Fruit fly (Drosophila melanogaster) whole organism, embryonic: ENCODE results near the gene CG7945.
A peak's percentile ranks its signal among the peaks of the same experiment; 100 is the strongest.

ENCODE experiments used
- Adf1 ChIP-seq: fragments of 200-800 bp; sonication (Bioruptor generic); IDR thresholded peaks from 2 replicates; pipeline ENCODE4 v1.3.6; 2022; ENCODE audit warnings: missing biosample characterization, missing genetic modification characterization
- Antp ChIP-seq: fragments of 200-800 bp; sonication (Bioruptor generic); optimal IDR thresholded peaks from 3 replicates; lab custom pipeline; 2016; ENCODE audit warnings: missing biosample characterization, missing genetic modification characterization
- Asciz ChIP-seq: fragments of 200-800 bp; sonication (Bioruptor generic); optimal IDR thresholded peaks from 2 replicates; lab custom pipeline; 2017; ENCODE audit warnings: missing biosample characterization, mild to moderate bottlenecking, missing genetic modification characterization, missing genetic modification reagents
- Atf6 ChIP-seq: fragments of 200-800 bp; sonication (Bioruptor generic); IDR thresholded peaks from 2 replicates; pipeline ENCODE4 v1.3.6; 2022; ENCODE audit warnings: missing biosample characterization, missing genetic modification characterization
- CG10462 ChIP-seq: fragments of 200-800 bp; sonication (Bioruptor generic); optimal IDR thresholded peaks from 2 replicates; lab custom pipeline; 2016; ENCODE audit warnings: missing biosample characterization, missing genetic modification characterization
- CG12104 ChIP-seq: fragments of 200-800 bp; sonication (Bioruptor generic); optimal IDR thresholded peaks from 3 replicates; lab custom pipeline; 2016; ENCODE audit warnings: missing biosample characterization, missing genetic modification characterization
- CG12942 ChIP-seq: fragments of 200-800 bp; sonication (Bioruptor generic); optimal IDR thresholded peaks from 3 replicates; lab custom pipeline; 2016; ENCODE audit warnings: missing biosample characterization, missing genetic modification characterization
- CG13296 ChIP-seq: fragments of 200-800 bp; sonication (Bioruptor generic); optimal IDR thresholded peaks from 3 replicates; lab custom pipeline; 2018; ENCODE audit warnings: missing biosample characterization, mild to moderate bottlenecking, missing genetic modification characterization
- CG13424 ChIP-seq: fragments of 200-800 bp; sonication (Bioruptor generic); optimal IDR thresholded peaks from 2 replicates; lab custom pipeline; 2019; ENCODE audit warnings: missing biosample characterization, mild to moderate bottlenecking, missing genetic modification characterization, moderate library complexity
- CG14441 ChIP-seq: fragments of 200-800 bp; sonication (Bioruptor generic); IDR thresholded peaks from 2 replicates; pipeline ENCODE4 v1.3.6; 2022; ENCODE audit warnings: missing biosample characterization, missing genetic modification characterization
- CG1603 ChIP-seq: fragments of 200-800 bp; sonication (Bioruptor generic); optimal IDR thresholded peaks from 2 replicates; lab custom pipeline; 2019; ENCODE audit warnings: missing biosample characterization, mild to moderate bottlenecking, missing genetic modification characterization, moderate library complexity
- CG17829 ChIP-seq: fragments of 200-800 bp; optimal IDR thresholded peaks from 2 replicates; lab custom pipeline; 2019; ENCODE audit warnings: missing biosample characterization, mild to moderate bottlenecking, missing genetic modification characterization, moderate library complexity
- CG18476 ChIP-seq: fragments of 200-800 bp; sonication (Bioruptor generic); optimal IDR thresholded peaks from 2 replicates; lab custom pipeline; 2016; ENCODE audit warnings: missing biosample characterization, mild to moderate bottlenecking, missing genetic modification characterization
- CG2120 ChIP-seq: fragments of 200-800 bp; sonication (Bioruptor generic); optimal IDR thresholded peaks from 3 replicates; lab custom pipeline; 2016; ENCODE audit warnings: missing biosample characterization, missing genetic modification characterization
- CG2875 ChIP-seq: fragments of 200-800 bp; sonication (Bioruptor generic); optimal IDR thresholded peaks from 2 replicates; lab custom pipeline; 2017; ENCODE audit warnings: missing biosample characterization, mild to moderate bottlenecking, missing genetic modification characterization, missing genetic modification reagents
- CG2889 ChIP-seq: fragments of 200-800 bp; sonication (Bioruptor generic); IDR thresholded peaks from 3 replicates; pipeline ENCODE4 v1.3.6; 2022; ENCODE audit warnings: missing biosample characterization, missing genetic modification characterization
- CG30020 ChIP-seq: fragments of 200-800 bp; optimal IDR thresholded peaks from 2 replicates; lab custom pipeline; 2019; ENCODE audit warnings: missing biosample characterization, mild to moderate bottlenecking, missing genetic modification characterization, moderate library complexity
- CG31224 ChIP-seq: fragments of 200-800 bp; sonication (Bioruptor generic); IDR thresholded peaks from 2 replicates; pipeline ENCODE4 v1.3.6; 2022; ENCODE audit warnings: missing biosample characterization, missing genetic modification characterization
- CG31365 ChIP-seq: fragments of 200-800 bp; sonication (Bioruptor generic); optimal IDR thresholded peaks from 2 replicates; lab custom pipeline; 2018; ENCODE audit warnings: missing biosample characterization, mild to moderate bottlenecking, missing genetic modification characterization
- CG32767 ChIP-seq: fragments of 200-800 bp; sonication (Bioruptor generic); IDR thresholded peaks from 2 replicates; pipeline ENCODE4 v1.3.6; 2022; ENCODE audit warnings: missing biosample characterization, missing genetic modification characterization
- CG3847 ChIP-seq: fragments of 200-800 bp; sonication (Bioruptor generic); IDR thresholded peaks from 2 replicates; pipeline ENCODE4 v1.3.6; 2022; ENCODE audit warnings: missing biosample characterization, missing genetic modification characterization
- CG6813 ChIP-seq: fragments of 200-800 bp; sonication (Bioruptor generic); optimal IDR thresholded peaks from 2 replicates; lab custom pipeline; 2017; ENCODE audit warnings: missing biosample characterization, missing genetic modification characterization, mild to moderate bottlenecking, moderate library complexity, missing genetic modification reagents
- CG7357 ChIP-seq: fragments of 200-800 bp; sonication (Bioruptor generic); IDR thresholded peaks from 3 replicates; pipeline ENCODE4 v1.3.6; 2022; ENCODE audit warnings: missing biosample characterization, missing genetic modification characterization
- CG8281 ChIP-seq: fragments of 200-800 bp; sonication (Bioruptor generic); optimal IDR thresholded peaks from 2 replicates; lab custom pipeline; 2018; ENCODE audit warnings: missing biosample characterization, mild to moderate bottlenecking, missing genetic modification characterization, moderate library complexity
- CG9876 ChIP-seq: fragments of 200-800 bp; sonication (Bioruptor generic); optimal IDR thresholded peaks from 2 replicates; lab custom pipeline; 2016; ENCODE audit warnings: missing biosample characterization, missing genetic modification characterization
- H2.0 ChIP-seq: fragments of 200-800 bp; sonication (Bioruptor generic); IDR thresholded peaks from 2 replicates; pipeline ENCODE4 v1.3.6; 2022; ENCODE audit warnings: missing biosample characterization, missing genetic modification characterization
- Hr51 ChIP-seq, 2 experiments: fragments of 200-800 bp; sonication (Bioruptor generic); optimal IDR thresholded peaks; 2 replicates in 1 of 2; 3 replicates in 1 of 2; lab custom pipeline; 2016 to 2018; ENCODE audit warnings: missing biosample characterization in 2 of 2, missing genetic modification characterization in 2 of 2, mild to moderate bottlenecking in 1 of 2, moderate library complexity in 1 of 2
- Lhr ChIP-seq: fragments of 200-800 bp; sonication (Bioruptor generic); optimal IDR thresholded peaks from 3 replicates; lab custom pipeline; 2017; ENCODE audit warnings: mild to moderate bottlenecking, missing biosample characterization, missing genetic modification reagents, missing genetic modification characterization
- Meics ChIP-seq: fragments of 200-800 bp; sonication (Bioruptor generic); optimal IDR thresholded peaks from 2 replicates; lab custom pipeline; 2017; ENCODE audit warnings: missing biosample characterization, mild to moderate bottlenecking, missing genetic modification characterization
- NC2β ChIP-seq: fragments of 200-800 bp; sonication (Bioruptor generic); optimal IDR thresholded peaks from 2 replicates; lab custom pipeline; 2016; ENCODE audit warnings: missing biosample characterization, missing genetic modification characterization
- Nf-YB ChIP-seq: fragments of 200-800 bp; sonication (Bioruptor generic); optimal IDR thresholded peaks from 3 replicates; lab custom pipeline; 2019; ENCODE audit warnings: missing biosample characterization, mild to moderate bottlenecking, missing genetic modification characterization, moderate library complexity
- Poxn ChIP-seq: fragments of 200-800 bp; sonication (Bioruptor generic); IDR thresholded peaks from 2 replicates; pipeline ENCODE4 v1.3.6; 2022; ENCODE audit warnings: missing biosample characterization, missing genetic modification characterization
- TFAM ChIP-seq: fragments of 200-800 bp; sonication (Bioruptor generic); optimal IDR thresholded peaks from 2 replicates; lab custom pipeline; 2017; ENCODE audit warnings: missing biosample characterization, missing genetic modification characterization, inconsistent platforms
- Xbp1 ChIP-seq: fragments of 200-800 bp; sonication (Bioruptor generic); optimal IDR thresholded peaks from 3 replicates; lab custom pipeline; 2016; ENCODE audit warnings: missing biosample characterization, mild to moderate bottlenecking, missing genetic modification characterization
- al ChIP-seq: fragments of 200-800 bp; sonication (Bioruptor generic); IDR thresholded peaks from 2 replicates; pipeline ENCODE4 v1.3.6; 2022; ENCODE audit warnings: missing biosample characterization, missing genetic modification characterization
- cad ChIP-seq: fragments of >200 bp; optimal IDR thresholded peaks from 2 replicates; lab custom pipeline; 2017; ENCODE audit warnings: missing biosample characterization, missing genetic modification characterization
- cg ChIP-seq: fragments of 200-800 bp; sonication (Bioruptor generic); optimal IDR thresholded peaks from 3 replicates; lab custom pipeline; 2019; ENCODE audit warnings: missing biosample characterization, mild to moderate bottlenecking, missing genetic modification characterization, moderate library complexity
- croc ChIP-seq: fragments of 200-800 bp; sonication (Bioruptor generic); conservative IDR thresholded peaks from 3 replicates; pipeline ENCODE4 v1.3.6; 2022; ENCODE audit warnings: missing biosample characterization, missing genetic modification characterization
- dysf ChIP-seq: fragments of 200-800 bp; sonication (Bioruptor generic); IDR thresholded peaks from 3 replicates; pipeline ENCODE4 v1.3.6; 2022; ENCODE audit warnings: missing biosample characterization, missing genetic modification characterization
- en ChIP-seq: fragments of 200-800 bp; sonication (Bioruptor generic); optimal IDR thresholded peaks from 2 replicates; lab custom pipeline; 2016; ENCODE audit warnings: missing biosample characterization, missing genetic modification characterization
- fd3F ChIP-seq: fragments of 200-800 bp; sonication (Bioruptor generic); optimal IDR thresholded peaks from 2 replicates; lab custom pipeline; 2018; ENCODE audit warnings: missing biosample characterization, mild to moderate bottlenecking, missing genetic modification characterization, moderate library complexity
- gcm ChIP-seq: fragments of 200-800 bp; sonication (Bioruptor generic); optimal IDR thresholded peaks from 2 replicates; lab custom pipeline; 2019; ENCODE audit warnings: missing biosample characterization, mild to moderate bottlenecking, missing genetic modification characterization, moderate library complexity
- knrl ChIP-seq: fragments of 200-800 bp; sonication (Bioruptor generic); IDR thresholded peaks from 3 replicates; pipeline ENCODE4 v1.3.6; 2022; ENCODE audit warnings: missing biosample characterization, missing genetic modification characterization; ENCODE audit not compliant: partially characterized antibody
- luna ChIP-seq: fragments of 200-800 bp; sonication (Bioruptor generic); optimal IDR thresholded peaks from 2 replicates; lab custom pipeline; 2016; ENCODE audit warnings: missing biosample characterization, missing genetic modification characterization
- pum ChIP-seq: fragments of 200-800 bp; sonication (Bioruptor generic); optimal IDR thresholded peaks from 2 replicates; lab custom pipeline; 2016; ENCODE audit warnings: missing biosample characterization, missing genetic modification characterization
- sima ChIP-seq: fragments of 200-800 bp; sonication (Bioruptor generic); optimal IDR thresholded peaks from 2 replicates; lab custom pipeline; 2016; ENCODE audit warnings: missing biosample characterization, missing genetic modification characterization
- sqz ChIP-seq: fragments of 200-800 bp; sonication (Bioruptor generic); optimal IDR thresholded peaks from 3 replicates; lab custom pipeline; 2018; ENCODE audit warnings: missing biosample characterization, mild to moderate bottlenecking, missing genetic modification characterization
- tx ChIP-seq: fragments of 200-800 bp; sonication (Bioruptor generic); optimal IDR thresholded peaks from 2 replicates; lab custom pipeline; 2016; ENCODE audit warnings: missing biosample characterization, missing genetic modification characterization
- wek ChIP-seq: fragments of 200-800 bp; sonication (Bioruptor generic); optimal IDR thresholded peaks from 3 replicates; lab custom pipeline; 2018; ENCODE audit warnings: missing biosample characterization, mild to moderate bottlenecking, missing genetic modification characterization, moderate library complexity
- z ChIP-seq: fragments of 200-800 bp; sonication (Bioruptor generic); IDR thresholded peaks from 3 replicates; pipeline ENCODE4 v1.3.6; 2022; ENCODE audit warnings: missing biosample characterization, missing genetic modification characterization
- zfh2 ChIP-seq: fragments of 200-800 bp; sonication (Bioruptor generic); optimal IDR thresholded peaks from 2 replicates; lab custom pipeline; 2016; ENCODE audit warnings: missing biosample characterization, missing genetic modification characterization

CG7945 gene

dm6 chr3L:15508233-15508632 is 15.7 kb downstream of the CG7945 start, which contains the start of gene CG7841 (continued):
- TF ChIP-seq H2.0 (GFP tag; lab: Robert Waterston, UW) (peak; percentile 92), CG1603 (tag; lab: Kevin White, UChicago) (peak; percentile 97), CG31365 (tag; lab: Kevin White, UChicago) (peak; percentile 94), CG30020 (tag; lab: Kevin White, UChicago) (peak; percentile 89), Asciz (peak; percentile 97), CG2875 (GFP tag; lab: Kevin White, UChicago) (peak; percentile 97), cg (GFP tag; lab: Kevin White, UChicago) (peak; percentile 21), CG3847 (peak; percentile 94), Antp (peak; percentile 95), Hr51 (GFP tag; optimal IDR thresholded peaks at IDR 0.05; lab: Kevin White, UChicago) (peak; percentile 95 to 99), Poxn (GFP tag; lab: Robert Waterston, UW) (no peak), CG13424 (tag; lab: Kevin White, UChicago) (peak; percentile 99), luna (GFP tag; lab: Kevin White, UChicago) (peak; percentile 84), CG14441 (GFP tag; lab: Robert Waterston, UW) (peak; percentile 91; the same call in 1 of the 2 replicates), CG2120 (peak; percentile 98), pum (GFP tag; lab: Kevin White, UChicago) (peak; percentile 95), knrl (no peak), zfh2 (GFP tag; lab: Kevin White, UChicago) (peak; percentile 95), TFAM (peak; percentile 89), gcm (GFP tag; lab: Kevin White, UChicago) (peak; percentile 99), cad (GFP tag; lab: Kevin White, UChicago) (no peak), Lhr (GFP tag; lab: Kevin White, UChicago) (peak; percentile 93), CG17829 (tag; lab: Kevin White, UChicago) (peak; percentile 99), CG6813 (GFP tag; lab: Kevin White, UChicago) (peak; percentile 99), z (GFP tag; lab: Robert Waterston, UW) (peak; percentile 79), fd3F (GFP tag; lab: Kevin White, UChicago) (peak; percentile 96), CG9876 (GFP tag; lab: Kevin White, UChicago) (peak; percentile 86), CG12104 (GFP tag; lab: Kevin White, UChicago) (peak; percentile 97), Atf6 (GFP tag; lab: Robert Waterston, UW) (peak; percentile 98), Adf1 (peak; percentile 80), CG10462 (GFP tag; lab: Kevin White, UChicago) (peak; percentile 95), CG13296 (GFP tag; lab: Kevin White, UChicago) (peak; percentile 99), wek (peak; percentile 95), CG8281 (tag; lab: Kevin White, UChicago) (peak; percentile 89), CG2889 (GFP tag; lab: Robert Waterston, UW) (peak; percentile 86), al (GFP tag; lab: Robert Waterston, UW) (peak; percentile 88), CG12942 (GFP tag; lab: Kevin White, UChicago) (peak; percentile 94), CG32767 (GFP tag; lab: Robert Waterston, UW) (peak; percentile 96), Xbp1 (peak; percentile 97), tx (GFP tag; lab: Kevin White, UChicago) (peak; percentile 96), dysf (GFP tag; lab: Robert Waterston, UW) (peak; percentile 96; the same call in 2 of the 3 replicates), CG31224 (GFP tag; lab: Robert Waterston, UW) (peak; percentile 89), en (GFP tag; lab: Kevin White, UChicago) (peak; percentile 97), sima (GFP tag; lab: Kevin White, UChicago) (peak; percentile 92), sqz (peak; percentile 97), CG7357 (GFP tag; lab: Robert Waterston, UW) (peak; percentile 83), Nf-YB (GFP tag; lab: Kevin White, UChicago) (peak; percentile 89), CG18476 (peak; percentile 97), NC2β (peak; percentile 98), croc (GFP tag; lab: Robert Waterston, UW) (peak; percentile 86), Meics (GFP tag; lab: Kevin White, UChicago) (peak; percentile 98)
